Fruit fly (Drosophila melanogaster) whole organism: ENCODE data around the gene CG32856.

Experiments used
- CG8478 ChIP-seq: fragments of >200 bp; optimal IDR thresholded peaks from 2 replicates; lab custom pipeline; 2018; ENCODE audit warnings: inconsistent platforms
- psq ChIP-seq: fragments of >200 bp; optimal IDR thresholded peaks from 2 replicates; lab custom pipeline; 2017
- usp ChIP-seq: fragments of >200 bp; optimal IDR thresholded peaks from 2 replicates; lab custom pipeline; 2017; ENCODE audit warnings: missing biosample characterization, missing genetic modification characterization, mixed read lengths

DNA sequence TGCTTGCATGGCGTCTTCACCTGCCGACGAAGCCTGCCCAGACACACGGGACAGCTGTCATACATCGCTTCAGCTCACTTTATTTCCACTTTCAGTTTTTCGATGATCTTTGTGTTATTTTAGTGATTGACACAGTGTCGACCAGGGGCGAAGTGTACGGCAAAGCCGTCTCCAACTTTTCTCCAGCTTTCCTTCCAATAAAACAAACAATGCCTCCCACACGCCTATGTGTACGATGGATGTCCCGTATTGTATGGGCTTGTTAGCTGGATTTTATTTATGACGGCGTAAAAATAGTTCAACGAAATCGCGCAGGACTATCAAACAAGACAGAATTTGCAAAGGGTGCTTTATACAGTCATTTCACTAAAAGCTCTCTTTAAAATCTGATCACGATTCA lies 14.3 kb downstream of the CG32856 start, which contains the start of the genes CG31088 and CG46383:
- TF ChIP-seq CG8478 (lab: Kevin White, UChicago) (no peak), usp (GFP tag; lab: Kevin White, UChicago) (no peak), psq (lab: Kevin White, UChicago) (no peak)
